Fruit fly (Drosophila melanogaster): ENCODE results near the gene Ppcs.

- no peak for TF ChIP-seq h (optimal IDR thresholded peaks at IDR 0.05)
- TF ChIP-seq psq (optimal IDR thresholded peaks at IDR 0.05): no peak
- TF ChIP-seq Sin3A (optimal IDR thresholded peaks at IDR 0.05): no peak
- no peak for TF ChIP-seq Myc (optimal IDR thresholded peaks at IDR 0.05)
These were observed 3.3 kb upstream of the Ppcs start for dm6 chr3R:19150856-19151651.
